Worm (Caenorhabditis elegans) whole organism, midembryonic: Measurements from ENCODE around the gene glb-22.

Experiments
- T22C8.4 ChIP-seq: fragments of 200-800 bp; sonication (Bioruptor generic); IDR thresholded peaks from 2 replicates; pipeline ENCODE4 v1.3.6; 2022; ENCODE audit warnings: missing genetic modification characterization, missing compliant biosample characterization
- flt-1 ChIP-seq: fragments of 200-800 bp; sonication (Bioruptor generic); IDR thresholded peaks from 2 replicates; pipeline ENCODE4 v1.3.6; 2022; ENCODE audit warnings: missing genetic modification characterization, missing compliant biosample characterization
- klf-2 ChIP-seq: fragments of 200-800 bp; sonication (Bioruptor generic); conservative IDR thresholded peaks from 2 replicates; pipeline ENCODE4 v1.3.6; 2022; ENCODE audit warnings: missing genetic modification reagents, missing genetic modification characterization, missing compliant biosample characterization
- med-1 ChIP-seq: sonication (generic microtip); optimal IDR thresholded peaks from 2 replicates; lab custom pipeline; 2017; ENCODE audit warnings: missing genetic modification characterization, mild to moderate bottlenecking, missing compliant biosample characterization, antibody characterized with exemption, missing genetic modification reagents; ENCODE audit not compliant: insufficient read depth
- ref-1 ChIP-seq: fragments of 200-800 bp; sonication (Bioruptor generic); conservative IDR thresholded peaks from 2 replicates; pipeline ENCODE4 v1.3.6; 2022; ENCODE audit warnings: missing genetic modification reagents, missing genetic modification characterization, missing compliant biosample characterization

DNA sequence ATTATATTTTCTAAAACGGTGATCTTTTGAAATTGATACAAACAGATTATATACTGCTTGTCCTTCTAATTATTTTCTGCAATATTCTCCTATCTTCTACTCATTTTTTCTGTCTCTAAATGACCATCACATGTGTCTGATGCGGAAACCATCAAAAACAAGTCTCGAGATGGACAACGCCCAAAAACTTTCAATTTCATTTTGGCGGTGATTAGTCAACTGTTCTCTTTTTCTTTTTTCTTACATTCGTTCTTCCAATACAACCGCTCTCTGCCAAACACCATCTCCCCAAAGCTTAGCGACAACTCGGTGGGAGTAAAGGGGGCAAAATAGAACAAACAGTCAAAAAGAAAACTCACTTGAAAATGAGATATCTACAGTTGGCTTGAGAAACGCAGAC, 33.2 kb downstream of the glb-22 start:
- TF ChIP-seq T22C8.4 (GFP tag; lab: Robert Waterston, UW) (no peak), med-1 (GFP tag; lab: Kevin White, UChicago) (no peak), flt-1 (GFP tag; lab: Robert Waterston, UW) (no peak), klf-2 (GFP tag; lab: Robert Waterston, UW) (no peak), ref-1 (GFP tag; lab: Robert Waterston, UW) (no peak)
